Fruit fly (Drosophila melanogaster): ENCODE data around the gene C1GalTA.

DNA sequence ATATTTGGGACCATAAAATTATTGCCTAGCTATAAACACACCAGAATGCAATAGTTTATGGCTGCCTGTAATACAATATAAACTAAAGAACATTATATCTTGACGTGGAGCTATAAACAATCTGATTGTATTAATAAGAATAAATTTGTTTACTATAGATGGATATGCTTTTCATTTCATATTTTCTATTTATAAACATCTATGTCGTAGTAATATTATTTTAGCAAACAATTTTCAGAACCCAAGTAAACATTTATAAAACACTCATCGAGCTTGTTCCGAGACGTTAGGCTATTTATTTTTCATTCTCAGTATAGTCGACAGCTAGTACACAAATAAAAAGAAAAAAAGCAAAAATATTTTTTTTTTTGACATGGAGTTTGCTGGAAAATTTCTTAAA is 29.3 kb upstream of the C1GalTA start, which contains the start of gene CG18662:
- TF ChIP-seq CrebA (GFP tag; optimal IDR thresholded peaks at IDR 0.05; ENCODE audit: borderline replicate concordance) (no peak), pan (optimal IDR thresholded peaks at IDR 0.05) (no peak), Vsx2 (GFP tag; optimal IDR thresholded peaks at IDR 0.05; ENCODE audit: partially characterized antibody) (no peak), ey (GFP tag; optimal IDR thresholded peaks at IDR 0.05) (no peak), Hnf4 (GFP tag; optimal IDR thresholded peaks at IDR 0.05) (no peak), Dfd (GFP tag; optimal IDR thresholded peaks at IDR 0.05) (no peak), lola (GFP tag; optimal IDR thresholded peaks at IDR 0.05) (no peak), fru (GFP tag; optimal IDR thresholded peaks at IDR 0.05) (no peak), brk (GFP tag; optimal IDR thresholded peaks at IDR 0.05) (no peak), rgr (GFP tag; optimal IDR thresholded peaks at IDR 0.05) (no peak), N (GFP tag; optimal IDR thresholded peaks at IDR 0.05) (no peak)

Data from whole organism, wandering third instar larva.